Fruit fly (Drosophila melanogaster): ENCODE results near the gene CG4042.

CG4042 gene

DNA sequence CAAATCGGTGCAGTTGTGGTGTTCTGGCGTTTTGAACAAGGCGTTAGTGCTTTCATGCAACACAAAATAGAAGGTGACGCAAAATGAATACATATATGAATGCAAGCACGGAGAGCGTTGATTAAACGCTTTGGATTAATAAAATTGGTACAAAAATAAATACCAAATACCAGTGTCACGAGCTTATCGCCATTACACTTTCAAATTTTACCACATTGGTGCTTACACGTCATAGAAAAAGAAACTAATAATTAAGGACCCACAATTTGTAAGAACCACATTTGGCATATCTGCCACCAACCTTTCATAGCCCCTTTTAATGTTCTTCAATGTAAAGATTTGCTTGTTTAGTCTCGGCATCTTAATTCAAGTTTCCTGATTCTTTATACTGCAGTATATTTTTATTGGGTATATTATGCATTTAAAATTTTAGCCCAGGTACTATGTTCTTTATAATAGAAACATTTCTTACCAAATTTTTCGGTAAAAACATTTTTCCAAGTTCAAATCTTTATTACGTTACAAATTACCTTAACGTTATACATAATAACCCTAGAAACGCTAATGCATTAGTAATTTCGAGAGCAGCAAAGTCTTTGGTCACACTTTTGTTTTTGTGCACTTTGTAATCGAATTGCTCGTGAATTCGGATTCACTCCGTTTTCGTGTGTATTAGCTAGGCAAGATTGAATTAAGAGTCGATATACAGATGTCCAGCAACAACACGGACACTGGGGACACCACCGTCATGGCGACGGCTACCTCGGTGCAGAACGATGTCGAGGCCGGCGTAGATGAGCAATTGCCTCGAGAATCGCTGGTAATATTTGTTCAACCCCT is 7.1 kb upstream of the CG4042 start, which contains the start of the genes Pex16 and Pex14 (continued):
- TF ChIP-seq Ssrp (tag; optimal IDR thresholded peaks at IDR 0.05) (peak; percentile 65), lab (GFP tag; optimal IDR thresholded peaks at IDR 0.05) (peak; percentile 64), gro (GFP tag; optimal IDR thresholded peaks at IDR 0.05) (peak; percentile 51), Doc3 (GFP tag; IDR thresholded peaks at IDR 0.05; ENCODE audit: partially characterized antibody) (no peak), CG1529 (GFP tag; optimal IDR thresholded peaks at IDR 0.05) (peak; percentile 23), twi (tag; optimal IDR thresholded peaks at IDR 0.05) (peak; percentile 42), pros (GFP tag; optimal IDR thresholded peaks at IDR 0.05) (no peak), CG17912 (GFP tag; optimal IDR thresholded peaks at IDR 0.05) (peak; percentile 25), Adf1 (GFP tag; IDR thresholded peaks at IDR 0.05) (0 out of 2 replicates have a peak, but pooled peaks have one; percentile 8), pan (optimal IDR thresholded peaks at IDR 0.05) (no peak), pan (GFP tag; optimal IDR thresholded peaks at IDR 0.05 in 1 of 2, IDR thresholded peaks at IDR 0.05 in 1 of 2) (peak in 1 of 2 experiments; percentile 77), pfk (GFP tag; optimal IDR thresholded peaks at IDR 0.05) (no peak), gt (GFP tag; IDR thresholded peaks at IDR 0.05) (no peak), Side (GFP tag; optimal IDR thresholded peaks at IDR 0.05) (peak; percentile 68), prd (optimal IDR thresholded peaks at IDR 0.05) (no peak), prd (GFP tag; IDR thresholded peaks at IDR 0.05) (peak; percentile 83), Hey (tag; optimal IDR thresholded peaks at IDR 0.05) (no peak), Usf (GFP tag; optimal IDR thresholded peaks at IDR 0.05) (peak; percentile 46), CG3407 (GFP tag; optimal IDR thresholded peaks at IDR 0.05) (no peak), Asciz (GFP tag; optimal IDR thresholded peaks at IDR 0.05) (no peak), usp (GFP tag; optimal IDR thresholded peaks at IDR 0.05) (no peak), CG14965 (GFP tag; optimal IDR thresholded peaks at IDR 0.05; ENCODE audit: borderline replicate concordance) (no peak), CG17802 (tag; optimal IDR thresholded peaks at IDR 0.05) (peak; percentile 34), fru (optimal IDR thresholded peaks at IDR 0.05) (no peak), yki (optimal IDR thresholded peaks at IDR 0.05) (no peak), dysf (GFP tag; IDR thresholded peaks at IDR 0.05) (peak; percentile 78), Deaf1 (tag; optimal IDR thresholded peaks at IDR 0.05) (no peak), tll (GFP tag; optimal IDR thresholded peaks at IDR 0.05) (peak in 1 of 2 experiments; percentile 77), Bteb2 (GFP tag; optimal IDR thresholded peaks at IDR 0.05) (peak; percentile 61), amos (GFP tag; IDR thresholded peaks at IDR 0.05; ENCODE audit: partially characterized antibody) (no peak), bcd (GFP tag; optimal IDR thresholded peaks at IDR 0.05) (peak; percentile 73), Hmx (GFP tag; optimal IDR thresholded peaks at IDR 0.05) (no peak), kah (GFP tag; optimal IDR thresholded peaks at IDR 0.05) (no peak), Drgx (GFP tag; IDR thresholded peaks at IDR 0.05) (peak; percentile 57), CG30431 (GFP tag; optimal IDR thresholded peaks at IDR 0.05) (peak; percentile 71), CG14050 (GFP tag; IDR thresholded peaks at IDR 0.05) (peak; percentile 45; the same call in 2 of the 3 replicates), zfh1 (GFP tag; IDR thresholded peaks at IDR 0.05) (peak; percentile 74; the same call in 2 of the 3 replicates), CG4820 (GFP tag; optimal IDR thresholded peaks at IDR 0.05) (peak; percentile 45), dm (GFP tag; optimal IDR thresholded peaks at IDR 0.05) (peak; percentile 48), CG8089 (GFP tag; optimal IDR thresholded peaks at IDR 0.05) (peak; percentile 81), H2.0 (GFP tag; IDR thresholded peaks at IDR 0.05) (peak; percentile 71), CTCF (GFP tag; optimal IDR thresholded peaks at IDR 0.05) (no peak), CG14441 (GFP tag; IDR thresholded peaks at IDR 0.05) (peak; percentile 76), CG11247 (GFP tag; IDR thresholded peaks at IDR 0.05) (peak; percentile 73), CG18262 (tag; optimal IDR thresholded peaks at IDR 0.05) (peak; percentile 67), Fer1 (GFP tag; optimal IDR thresholded peaks at IDR 0.05) (peak; percentile 15), CG17829 (tag; optimal IDR thresholded peaks at IDR 0.05) (peak; percentile 64), ash1 (GFP tag; optimal IDR thresholded peaks at IDR 0.05) (no peak), CG7786 (GFP tag; optimal IDR thresholded peaks at IDR 0.05) (peak; percentile 81), CG12104 (GFP tag; optimal IDR thresholded peaks at IDR 0.05) (peak; percentile 42), org-1 (GFP tag; optimal IDR thresholded peaks at IDR 0.05) (no peak)

All from whole organism, embryonic.